Worm (Caenorhabditis elegans) whole organism, early embryonic: ENCODE data around the gene pdf-2.

ENCODE experiments used
- B0310.2 ChIP-seq: sonication (generic microtip); optimal IDR thresholded peaks from 2 replicates; lab custom pipeline; 2016; ENCODE audit warnings: mild to moderate bottlenecking, missing genetic modification characterization, missing compliant biosample characterization
- F13C5.2 ChIP-seq: sonication (generic microtip); optimal IDR thresholded peaks from 2 replicates; lab custom pipeline; 2017; ENCODE audit warnings: mild to moderate bottlenecking, missing genetic modification characterization, inconsistent platforms, missing compliant biosample characterization
- aly-1 ChIP-seq: sonication (generic microtip); optimal IDR thresholded peaks from 2 replicates; lab custom pipeline; 2016; ENCODE audit warnings: missing genetic modification characterization, missing compliant biosample characterization
- ama-1 ChIP-seq: fragments of 150-350 bp; optimal IDR thresholded peaks from 2 replicates; lab custom pipeline; 2014
- ceh-13 ChIP-seq: fragments of 200-800 bp; sonication (Bioruptor generic); optimal IDR thresholded peaks from 2 replicates; lab custom pipeline; 2018; ENCODE audit warnings: mild to moderate bottlenecking, missing genetic modification characterization, missing compliant biosample characterization
- ceh-36 ChIP-seq: sonication (generic microtip); optimal IDR thresholded peaks from 2 replicates; lab custom pipeline; 2016; ENCODE audit warnings: missing genetic modification characterization, inconsistent platforms, missing compliant biosample characterization
- ets-7 ChIP-seq: sonication (generic microtip); optimal IDR thresholded peaks from 2 replicates; lab custom pipeline; 2016; ENCODE audit warnings: missing genotype, missing genetic modification characterization, missing compliant biosample characterization
- flt-1 ChIP-seq: fragments of 200-800 bp; sonication (Bioruptor generic); IDR thresholded peaks from 2 replicates; pipeline ENCODE4 v1.3.6; 2022; ENCODE audit warnings: missing genetic modification characterization, missing compliant biosample characterization
- hmbx-1 ChIP-seq: sonication (generic microtip); optimal IDR thresholded peaks from 2 replicates; lab custom pipeline; 2016; ENCODE audit warnings: mild to moderate bottlenecking, missing genetic modification characterization, missing compliant biosample characterization
- hmg-4 ChIP-seq: fragments of 200-800 bp; sonication (Bioruptor generic); optimal IDR thresholded peaks from 2 replicates; lab custom pipeline; 2018; ENCODE audit warnings: mild to moderate bottlenecking, missing genetic modification characterization, missing compliant biosample characterization
- hnd-1 ChIP-seq: sonication (generic microtip); optimal IDR thresholded peaks from 2 replicates; lab custom pipeline; 2016; ENCODE audit warnings: missing genetic modification characterization, missing compliant biosample characterization
- pes-1 ChIP-seq: fragments of 200-800 bp; sonication (Bioruptor generic); IDR thresholded peaks from 2 replicates; pipeline ENCODE4 v1.3.6; 2022; ENCODE audit warnings: missing genetic modification reagents, missing genetic modification characterization, missing compliant biosample characterization
- scrt-1 ChIP-seq: fragments of 200-800 bp; sonication (Bioruptor generic); IDR thresholded peaks from 2 replicates; pipeline ENCODE4 v1.3.6; 2022; ENCODE audit warnings: missing genetic modification characterization, missing compliant biosample characterization
- sea-1 ChIP-seq: fragments of 200-800 bp; sonication (Bioruptor generic); conservative IDR thresholded peaks from 2 replicates; pipeline ENCODE4 v1.3.6; 2022; ENCODE audit warnings: missing genetic modification characterization, missing compliant biosample characterization
- tbx-11 ChIP-seq: fragments of 200-800 bp; sonication (Bioruptor generic); IDR thresholded peaks from 2 replicates; pipeline ENCODE4 v1.3.6; 2022; ENCODE audit warnings: missing genetic modification characterization, missing compliant biosample characterization
- tbx-37 ChIP-seq: fragments of 200-800 bp; sonication (Bioruptor generic); conservative IDR thresholded peaks from 2 replicates; pipeline ENCODE4 v1.3.6; 2022; ENCODE audit warnings: missing genetic modification reagents, missing genetic modification characterization, missing compliant biosample characterization
- tra-4 ChIP-seq: sonication (generic microtip); optimal IDR thresholded peaks from 2 replicates; lab custom pipeline; 2017; ENCODE audit warnings: missing genetic modification characterization, missing compliant biosample characterization

The pdf-2 gene

DNA sequence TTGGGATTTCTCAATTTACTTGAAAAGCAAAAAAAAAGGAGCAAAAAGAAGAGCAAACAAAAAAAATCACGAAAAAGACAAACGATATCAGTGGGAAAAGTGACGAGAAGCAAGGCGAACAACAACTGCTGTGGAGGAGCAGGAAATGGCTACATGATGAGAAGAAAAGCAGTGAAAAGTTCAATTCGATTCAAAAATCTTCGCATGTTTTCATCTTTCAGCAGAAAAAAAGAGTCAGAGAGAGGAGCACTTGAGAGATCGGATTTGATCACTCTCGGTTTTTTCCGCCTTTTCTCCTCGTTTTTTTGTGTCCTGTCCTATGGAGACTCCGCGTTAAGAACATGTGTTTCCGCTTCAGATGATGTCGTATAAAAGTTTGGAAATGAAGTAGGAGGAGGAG, 24.3 kb upstream of the pdf-2 start:
- TF ChIP-seq ama-1 (lab: Kevin White, UChicago) = no peak
- no peak for TF ChIP-seq B0310.2 (tag; lab: Kevin White, UChicago)
- TF ChIP-seq F13C5.2 = no peak
- no peak for TF ChIP-seq tbx-11 (GFP tag; lab: Robert Waterston, UW)
- TF ChIP-seq ets-7 = no peak
- TF ChIP-seq hmg-4 (GFP tag; lab: Kevin White, UChicago) = no peak
- TF ChIP-seq hmbx-1 = no peak
- no peak for TF ChIP-seq flt-1 (GFP tag; lab: Robert Waterston, UW)
- TF ChIP-seq sea-1 (GFP tag; lab: Robert Waterston, UW) = no peak
- no peak for TF ChIP-seq hnd-1
- no peak for TF ChIP-seq tra-4 (tag; lab: Kevin White, UChicago)
- TF ChIP-seq aly-1 (tag; lab: Kevin White, UChicago) = no peak
- no peak for TF ChIP-seq scrt-1
- no peak for TF ChIP-seq ceh-13
- no peak for TF ChIP-seq ceh-36
- TF ChIP-seq tbx-37 (GFP tag; lab: Robert Waterston, UW) = no peak
- TF ChIP-seq pes-1 (GFP tag; lab: Robert Waterston, UW) = no peak

ce11 chrX:2140610-2141009, 22.6 kb upstream of the pdf-2 start:
- TF ChIP-seq aly-1 (tag; lab: Kevin White, UChicago) (no peak), ceh-36 (no peak), tbx-37 (GFP tag; lab: Robert Waterston, UW) (no peak), B0310.2 (tag; lab: Kevin White, UChicago) (no peak), pes-1 (GFP tag; lab: Robert Waterston, UW) (no peak), hmg-4 (GFP tag; lab: Kevin White, UChicago) (no peak), scrt-1 (no peak), hnd-1 (no peak), flt-1 (GFP tag; lab: Robert Waterston, UW) (no peak)

- no peak for TF ChIP-seq ceh-36
Measured at ce11 chrX:2144236-2144635, 18.9 kb upstream of the pdf-2 start.

DNA sequence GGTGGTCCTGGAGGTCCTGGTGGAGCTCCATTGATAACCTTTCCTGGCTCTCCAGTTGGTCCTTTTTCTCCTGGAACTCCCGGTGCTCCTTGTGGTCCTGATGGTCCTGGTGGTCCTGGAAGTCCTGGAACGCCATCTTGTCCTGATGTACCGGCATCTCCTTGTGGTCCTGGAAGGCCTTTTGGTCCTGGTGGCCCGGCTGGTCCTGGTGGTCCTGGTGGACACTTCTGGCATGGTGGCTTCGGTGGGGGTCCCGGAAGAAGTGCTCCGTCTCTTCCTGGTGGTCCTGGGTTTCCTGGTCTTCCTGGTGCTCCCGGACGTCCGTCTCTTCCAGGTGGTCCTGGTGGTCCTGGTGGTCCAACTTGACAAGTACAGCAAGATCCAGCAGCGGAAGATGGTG, 18.3 kb upstream of the pdf-2 start:
- TF ChIP-seq ceh-36 (no peak), F13C5.2 (no peak), aly-1 (tag; lab: Kevin White, UChicago) (no peak), hnd-1 (no peak), tbx-37 (GFP tag; lab: Robert Waterston, UW) (no peak), hmbx-1 (no peak), tra-4 (tag; lab: Kevin White, UChicago) (no peak), hmg-4 (GFP tag; lab: Kevin White, UChicago) (no peak), pes-1 (GFP tag; lab: Robert Waterston, UW) (no peak), B0310.2 (tag; lab: Kevin White, UChicago) (no peak), sea-1 (GFP tag; lab: Robert Waterston, UW) (no peak; the same call in 1 of the 2 replicates), flt-1 (GFP tag; lab: Robert Waterston, UW) (no peak), scrt-1 (no peak), ceh-13 (no peak), tbx-11 (GFP tag; lab: Robert Waterston, UW) (no peak), ama-1 (lab: Kevin White, UChicago) (no peak), ets-7 (no peak)

DNA sequence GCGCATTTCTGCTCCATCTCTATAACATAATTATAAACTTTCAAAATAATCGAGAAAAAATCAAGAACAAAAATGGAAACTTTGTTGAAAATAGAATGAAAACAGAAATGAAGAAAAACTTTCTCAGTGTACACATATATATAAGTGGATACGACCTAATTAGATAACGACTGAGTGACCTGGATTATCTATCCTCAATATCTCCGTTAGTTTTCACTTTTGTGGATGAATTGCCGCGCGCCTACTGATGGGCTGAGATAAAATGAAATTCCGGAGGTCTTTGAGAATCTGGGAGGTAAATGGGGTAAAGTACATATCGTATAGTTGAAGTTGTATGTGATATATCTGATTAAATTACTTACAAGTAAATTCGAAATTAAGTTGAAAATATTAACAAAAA, 17.6 kb upstream of the pdf-2 start, which contains the start of gene dpy-3:
dpy-3 (minus strand) TSS at position 19 of the 400 bp plus-strand sequence.
- no peak for TF ChIP-seq sea-1 (GFP tag; lab: Robert Waterston, UW)
- TF ChIP-seq hnd-1 = no peak
- TF ChIP-seq B0310.2 (tag; lab: Kevin White, UChicago) = no peak
- TF ChIP-seq flt-1 (GFP tag; lab: Robert Waterston, UW) = no peak
- TF ChIP-seq F13C5.2 = no peak
- TF ChIP-seq ets-7 = no peak
- TF ChIP-seq tbx-37 (GFP tag; lab: Robert Waterston, UW) = no peak
- no peak for TF ChIP-seq hmbx-1
- TF ChIP-seq scrt-1 = no peak
- no peak for TF ChIP-seq aly-1 (tag; lab: Kevin White, UChicago)
- no peak for TF ChIP-seq tra-4 (tag; lab: Kevin White, UChicago)
- no peak for TF ChIP-seq hmg-4 (GFP tag; lab: Kevin White, UChicago)

- no peak for TF ChIP-seq hnd-1
- no peak for TF ChIP-seq hmbx-1
- no peak for TF ChIP-seq ceh-13
- no peak for TF ChIP-seq sea-1 (GFP tag; lab: Robert Waterston, UW)
- no peak for TF ChIP-seq pes-1 (GFP tag; lab: Robert Waterston, UW)
- TF ChIP-seq tbx-37 (GFP tag; lab: Robert Waterston, UW) = no peak
- no peak for TF ChIP-seq tbx-11 (GFP tag; lab: Robert Waterston, UW)
Measured at ce11 chrX:2150006-2150405, 13.2 kb upstream of the pdf-2 start, which contains the start of gene npax-2. npax-2 (minus strand) TSS chrX:2150106.

DNA sequence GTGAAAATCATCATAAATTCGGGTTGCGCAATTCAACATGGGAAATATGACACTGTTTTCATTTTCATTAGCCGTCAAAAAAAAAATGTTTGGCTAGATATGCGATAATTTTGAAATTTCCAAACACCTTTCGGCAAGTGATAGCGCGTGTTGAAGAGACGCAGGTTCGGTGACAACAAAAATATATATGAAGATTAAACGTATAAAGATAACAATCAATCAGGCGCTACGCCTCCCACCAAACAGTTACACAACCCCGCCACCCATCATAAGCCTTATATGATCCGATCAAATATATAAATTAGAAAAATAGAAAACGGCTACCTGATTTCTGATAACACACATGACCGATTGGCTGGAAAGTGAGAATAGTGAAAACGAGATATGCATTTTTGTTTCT, 11.1 kb upstream of the pdf-2 start:
- no peak for TF ChIP-seq ets-7
- no peak for TF ChIP-seq hmg-4 (GFP tag; lab: Kevin White, UChicago)
- no peak for TF ChIP-seq ceh-13
- TF ChIP-seq tra-4 (tag; lab: Kevin White, UChicago) = no peak
- no peak for TF ChIP-seq tbx-11 (GFP tag; lab: Robert Waterston, UW)
- TF ChIP-seq ama-1 (lab: Kevin White, UChicago) = no peak
- no peak for TF ChIP-seq F13C5.2
- no peak for TF ChIP-seq flt-1 (GFP tag; lab: Robert Waterston, UW)
- no peak for TF ChIP-seq tbx-37 (GFP tag; lab: Robert Waterston, UW)
- TF ChIP-seq pes-1 (GFP tag; lab: Robert Waterston, UW) = no peak
- no peak for TF ChIP-seq hmbx-1
- TF ChIP-seq sea-1 (GFP tag; lab: Robert Waterston, UW) = no peak
- TF ChIP-seq B0310.2 (tag; lab: Kevin White, UChicago) = no peak
- no peak for TF ChIP-seq ceh-36
- no peak for TF ChIP-seq aly-1 (tag; lab: Kevin White, UChicago)
- TF ChIP-seq scrt-1 = no peak
- no peak for TF ChIP-seq hnd-1

ce11 chrX:2153780-2154179, 9.4 kb upstream of the pdf-2 start:
- no peak for TF ChIP-seq B0310.2 (tag; lab: Kevin White, UChicago)
- TF ChIP-seq sea-1 (GFP tag; lab: Robert Waterston, UW) = no peak
- no peak for TF ChIP-seq ceh-36
- TF ChIP-seq tbx-11 (GFP tag; lab: Robert Waterston, UW) = no peak
- TF ChIP-seq hmbx-1 = no peak
- no peak for TF ChIP-seq hmg-4 (GFP tag; lab: Kevin White, UChicago)
- TF ChIP-seq ceh-13 = no peak
- TF ChIP-seq pes-1 (GFP tag; lab: Robert Waterston, UW) = no peak
- TF ChIP-seq tra-4 (tag; lab: Kevin White, UChicago) = no peak
- no peak for TF ChIP-seq ama-1 (lab: Kevin White, UChicago)
